Worm (Caenorhabditis elegans) whole organism, mixed stage, embryonic: ENCODE measurements around the gene snr-6.

Experiments used
- bed-3 ChIP-seq: fragments of 200-800 bp; sonication (Bioruptor generic); optimal IDR thresholded peaks from 3 replicates; lab custom pipeline; 2018; ENCODE audit warnings: mild to moderate bottlenecking, missing genetic modification characterization, moderate library complexity, missing compliant biosample characterization
- blmp-1 ChIP-seq: fragments of 150-350 bp; optimal IDR thresholded peaks from 2 replicates; lab custom pipeline; 2014; ENCODE audit warnings: missing biosample characterization, missing genetic modification characterization
- ceh-39 ChIP-seq: fragments of 150-350 bp; optimal IDR thresholded peaks from 2 replicates; lab custom pipeline; 2014; ENCODE audit warnings: missing biosample characterization, missing genetic modification characterization
- ceh-83 ChIP-seq: fragments of 200-800 bp; sonication (Bioruptor generic); optimal IDR thresholded peaks from 2 replicates; lab custom pipeline; 2018; ENCODE audit warnings: mild to moderate bottlenecking, missing genetic modification characterization, missing compliant biosample characterization
- ces-1 ChIP-seq: fragments of 150-350 bp; optimal IDR thresholded peaks from 2 replicates; lab custom pipeline; 2014; ENCODE audit warnings: missing biosample characterization, missing genetic modification reagents, missing genetic modification characterization
- cnd-1 ChIP-seq: fragments of 200-800 bp; sonication (Bioruptor generic); optimal IDR thresholded peaks from 2 replicates; lab custom pipeline; 2018; ENCODE audit warnings: mild to moderate bottlenecking, missing genetic modification characterization, missing compliant biosample characterization
- elt-3 ChIP-seq: fragments of 150-350 bp; optimal IDR thresholded peaks from 2 replicates; lab custom pipeline; 2014; ENCODE audit warnings: missing biosample characterization, missing genetic modification characterization
- hlh-1 ChIP-seq: fragments of 150-350 bp; optimal IDR thresholded peaks from 2 replicates; lab custom pipeline; 2014; ENCODE audit warnings: missing biosample characterization, missing genetic modification reagents, missing genetic modification characterization
- lin-13 ChIP-seq: fragments of 150-350 bp; optimal IDR thresholded peaks from 2 replicates; lab custom pipeline; 2014; ENCODE audit warnings: missing biosample characterization, missing genetic modification characterization
- lin-32 ChIP-seq: fragments of 200-800 bp; sonication (Bioruptor generic); optimal IDR thresholded peaks from 2 replicates; lab custom pipeline; 2018; ENCODE audit warnings: mild to moderate bottlenecking, missing genetic modification characterization, missing compliant biosample characterization
- lsy-2 ChIP-seq: fragments of 150-350 bp; optimal IDR thresholded peaks from 2 replicates; lab custom pipeline; 2014; ENCODE audit warnings: missing biosample characterization, missing genetic modification characterization
- mab-5 ChIP-seq: fragments of 150-350 bp; optimal IDR thresholded peaks from 2 replicates; lab custom pipeline; 2014; ENCODE audit warnings: missing biosample characterization, missing genetic modification characterization
- mep-1 ChIP-seq: fragments of 150-350 bp; optimal IDR thresholded peaks from 2 replicates; lab custom pipeline; 2017; ENCODE audit warnings: missing biosample characterization, missing genetic modification reagents, missing genetic modification characterization, inconsistent platforms
- mls-2 ChIP-seq: sonication (generic microtip); optimal IDR thresholded peaks from 2 replicates; lab custom pipeline; 2016; ENCODE audit warnings: mild to moderate bottlenecking, missing genetic modification characterization, moderate library complexity, missing compliant biosample characterization
- nhr-12 ChIP-seq: fragments of 150-350 bp; optimal IDR thresholded peaks from 2 replicates; lab custom pipeline; 2014; ENCODE audit warnings: missing biosample characterization, missing genetic modification characterization
- nhr-2 ChIP-seq: fragments of 150-350 bp; optimal IDR thresholded peaks from 2 replicates; lab custom pipeline; 2014; ENCODE audit warnings: missing biosample characterization, missing genetic modification characterization
- nhr-237 ChIP-seq: fragments of 150-350 bp; optimal IDR thresholded peaks from 2 replicates; lab custom pipeline; 2014; ENCODE audit warnings: missing biosample characterization, missing genetic modification characterization
- nhr-28 ChIP-seq: fragments of 150-350 bp; optimal IDR thresholded peaks from 2 replicates; lab custom pipeline; 2014; ENCODE audit warnings: missing biosample characterization, missing genetic modification characterization
- nhr-76 ChIP-seq: sonication (generic microtip); optimal IDR thresholded peaks from 2 replicates; lab custom pipeline; 2017; ENCODE audit warnings: missing biosample characterization, missing genetic modification characterization
- pha-4 ChIP-seq: fragments of 150-350 bp; optimal IDR thresholded peaks from 2 replicates; lab custom pipeline; 2018; ENCODE audit warnings: missing biosample characterization, missing genetic modification reagents, missing genetic modification characterization
- sem-2 ChIP-seq: fragments of 200-800 bp; sonication (Bioruptor generic); optimal IDR thresholded peaks from 2 replicates; lab custom pipeline; 2018; ENCODE audit warnings: mild to moderate bottlenecking, missing genetic modification characterization, missing compliant biosample characterization
- snpc-4 ChIP-seq: fragments of 150-350 bp; optimal IDR thresholded peaks from 2 replicates; lab custom pipeline; 2014; ENCODE audit warnings: missing biosample characterization, missing genetic modification characterization
- sptf-1 ChIP-seq: sonication (generic microtip); optimal IDR thresholded peaks from 2 replicates; lab custom pipeline; 2017; ENCODE audit warnings: mild to moderate bottlenecking, missing genetic modification characterization, moderate library complexity, missing compliant biosample characterization
- tbx-8 ChIP-seq: fragments of 200-800 bp; sonication (Bioruptor generic); optimal IDR thresholded peaks from 2 replicates; lab custom pipeline; 2018; ENCODE audit warnings: mild to moderate bottlenecking, missing genetic modification characterization, moderate library complexity, missing compliant biosample characterization
- unc-120 ChIP-seq: sonication (generic microtip); optimal IDR thresholded peaks from 2 replicates; lab custom pipeline; 2017; ENCODE audit warnings: missing genetic modification characterization, missing compliant biosample characterization; ENCODE audit not compliant: poor library complexity, severe bottlenecking
- unc-39 ChIP-seq: fragments of 150-350 bp; optimal IDR thresholded peaks from 2 replicates; lab custom pipeline; 2014; ENCODE audit warnings: missing biosample characterization, missing genetic modification characterization
- unc-62 ChIP-seq: fragments of 150-350 bp; optimal IDR thresholded peaks from 2 replicates; lab custom pipeline; 2014; ENCODE audit warnings: missing biosample characterization, missing genetic modification reagents, missing genetic modification characterization
- zip-8 ChIP-seq: fragments of 150-350 bp; optimal IDR thresholded peaks from 2 replicates; lab custom pipeline; 2014; ENCODE audit warnings: missing biosample characterization, missing genetic modification characterization
- ztf-11 ChIP-seq: fragments of 150-350 bp; optimal IDR thresholded peaks from 2 replicates; lab custom pipeline; 2014; ENCODE audit warnings: missing biosample characterization, missing genetic modification characterization

The snr-6 gene

DNA sequence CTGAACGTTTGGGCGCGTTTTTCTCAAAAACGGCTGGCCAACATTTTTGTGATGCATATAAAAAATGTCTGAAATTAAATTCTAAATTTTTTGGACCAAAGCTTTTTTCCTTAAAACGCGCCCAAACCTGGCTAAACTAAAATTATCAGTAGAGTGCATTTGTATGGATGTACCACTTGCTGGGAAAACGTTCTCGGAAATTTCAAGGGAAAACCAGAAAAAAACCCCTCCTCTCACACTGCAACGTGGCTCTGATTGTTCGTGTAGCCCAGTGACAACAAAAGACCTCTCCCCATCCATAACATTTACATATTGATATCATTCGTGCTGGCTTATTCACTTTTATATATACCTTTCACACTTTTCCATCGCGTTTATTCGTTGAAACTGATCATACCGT is 39.4 kb upstream of the snr-6 start, which contains the start of gene Y49E10.29:
Gene Y49E10.29, plus strand, starts transcription at position 301 of the 400 bp plus-strand sequence.
- TF ChIP-seq elt-3: no peak
- TF ChIP-seq, all 35 proteins: peak for 0

DNA sequence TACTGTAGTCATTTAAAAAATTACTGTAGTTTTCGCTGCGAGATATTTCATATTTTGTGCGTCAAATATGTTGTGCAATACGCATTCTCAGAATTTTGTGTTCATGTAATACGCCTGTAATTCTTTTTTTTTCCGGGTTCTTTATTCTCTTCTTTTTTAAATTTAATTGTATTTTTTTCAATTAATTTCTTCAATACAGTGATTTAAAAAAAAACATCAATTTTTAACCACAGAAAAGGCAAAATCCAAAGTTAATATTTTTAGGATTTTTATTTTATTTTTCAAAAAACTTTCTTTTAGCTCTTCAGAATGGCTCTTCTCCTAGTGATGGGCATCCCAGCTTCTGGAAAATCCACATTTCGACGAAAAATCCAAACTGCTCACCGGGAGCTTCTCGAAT is 36.9 kb upstream of the snr-6 start, which contains the start of gene pstk-1:
Gene pstk-1, plus strand, starts transcription at position 301 of the 400 bp plus-strand sequence.
- TF ChIP-seq unc-120 (tag; lab: Kevin White, UChicago): no peak
- TF ChIP-seq bed-3 (GFP tag; lab: Kevin White, UChicago): no peak
- no peak for TF ChIP-seq nhr-28
- TF ChIP-seq nhr-237: no peak
- no peak for TF ChIP-seq nhr-2 (tag; lab: Kevin White, UChicago)
- TF ChIP-seq hlh-1: no peak
- no peak for TF ChIP-seq ceh-39 (tag; lab: Kevin White, UChicago)
- no peak for TF ChIP-seq elt-3
- no peak for TF ChIP-seq sem-2 (GFP tag; lab: Kevin White, UChicago)
- TF ChIP-seq mab-5 (tag; lab: Kevin White, UChicago): no peak
- TF ChIP-seq zip-8 (tag; lab: Kevin White, UChicago): no peak
- no peak for TF ChIP-seq pha-4 (tag; lab: Kevin White, UChicago)
- TF ChIP-seq snpc-4 (tag; lab: Kevin White, UChicago): no peak
- TF ChIP-seq cnd-1: no peak
- TF ChIP-seq sptf-1 (tag; lab: Kevin White, UChicago): no peak
- no peak for TF ChIP-seq ces-1
- no peak for TF ChIP-seq mls-2 (tag; lab: Kevin White, UChicago)
- no peak for TF ChIP-seq nhr-76 (tag; lab: Kevin White, UChicago)
- TF ChIP-seq, all 35 proteins: peak for 0

- TF ChIP-seq blmp-1 (tag; lab: Kevin White, UChicago): no peak
- no peak for TF ChIP-seq ceh-39 (tag; lab: Kevin White, UChicago)
- TF ChIP-seq nhr-237: no peak
- TF ChIP-seq mls-2 (tag; lab: Kevin White, UChicago): no peak
- TF ChIP-seq ztf-11 (tag; lab: Kevin White, UChicago): no peak
- TF ChIP-seq elt-3: no peak
- TF ChIP-seq nhr-12 (tag; lab: Kevin White, UChicago): no peak
- TF ChIP-seq zip-8 (tag; lab: Kevin White, UChicago): no peak
- TF ChIP-seq lsy-2 (tag; lab: Kevin White, UChicago): no peak
- TF ChIP-seq bed-3 (GFP tag; lab: Kevin White, UChicago): no peak
- TF ChIP-seq ceh-83 (GFP tag; lab: Kevin White, UChicago): no peak
- TF ChIP-seq cnd-1: no peak
- no peak for TF ChIP-seq sem-2 (GFP tag; lab: Kevin White, UChicago)
- TF ChIP-seq unc-62 (GFP tag; lab: Kevin White, UChicago): no peak
- no peak for TF ChIP-seq lin-32 (GFP tag; lab: Kevin White, UChicago)
- TF ChIP-seq tbx-8: no peak
- no peak for TF ChIP-seq pha-4 (tag; lab: Kevin White, UChicago)
- no peak for TF ChIP-seq lin-13
- no peak for TF ChIP-seq unc-39 (tag; lab: Kevin White, UChicago)
- no peak for TF ChIP-seq ces-1
Measured at ce11 chrIII:12458970-12459369, 29.5 kb upstream of the snr-6 start.

ce11 chrIII:12456801-12457647 is 27.6 kb upstream of the snr-6 start, which contains the start of the genes scav-3 and Y49E10.21:
Gene scav-3 (minus strand): TSS chrIII:12456850.
Gene Y49E10.21 (plus strand): TSS chrIII:12457597.
- peak; percentile 10 for TF ChIP-seq mep-1 (tag; lab: Kevin White, UChicago)
- TF ChIP-seq cnd-1: no peak

ce11 chrIII:12455651-12456420 is 26.4 kb upstream of the snr-6 start:
- TF ChIP-seq mls-2 (tag; lab: Kevin White, UChicago): no peak
- TF ChIP-seq unc-120 (tag; lab: Kevin White, UChicago): no peak
- no peak for TF ChIP-seq hlh-1
- no peak for TF ChIP-seq bed-3 (GFP tag; lab: Kevin White, UChicago)
- no peak for TF ChIP-seq ceh-83 (GFP tag; lab: Kevin White, UChicago)
- TF ChIP-seq mep-1 (tag; lab: Kevin White, UChicago): no peak
- no peak for TF ChIP-seq tbx-8
- no peak for TF ChIP-seq pha-4 (tag; lab: Kevin White, UChicago)
